Fruit fly (Drosophila melanogaster): ENCODE results near the gene Reph.

Reph gene

DNA sequence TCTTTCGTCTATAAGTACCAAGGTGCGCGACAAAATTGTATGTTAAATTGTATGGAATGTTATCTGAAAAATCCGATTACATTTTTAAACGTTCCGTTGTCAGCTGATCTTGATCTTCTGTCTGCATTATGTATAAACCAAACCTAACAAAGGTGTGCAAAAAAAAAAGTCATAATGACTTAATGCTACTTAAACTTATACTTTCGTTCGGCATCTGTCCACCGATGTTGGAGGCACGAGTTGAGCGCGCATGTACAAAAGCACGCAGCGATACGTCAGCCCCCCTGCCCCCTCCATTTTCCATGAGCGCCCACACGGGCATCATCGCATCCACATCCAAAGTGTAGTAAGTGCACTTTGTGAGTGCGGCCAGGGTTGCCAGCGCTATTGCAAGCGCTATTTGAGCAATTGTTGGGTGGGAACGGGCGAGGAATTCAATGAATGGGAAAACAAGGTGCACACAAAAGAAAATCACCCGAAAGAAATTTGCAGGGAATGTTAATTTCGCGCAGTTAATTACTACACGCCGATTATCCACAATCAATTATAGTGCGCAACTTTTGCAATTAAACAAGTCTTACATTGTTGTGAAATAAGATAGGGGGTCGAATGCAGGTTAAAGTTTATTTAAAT lies 1.4 kb downstream of the Reph start (continued):
- TF ChIP-seq jing (GFP tag; optimal IDR thresholded peaks at IDR 0.05) (peak; percentile 98), org-1 (GFP tag; optimal IDR thresholded peaks at IDR 0.05) (peak; percentile 98), fu2 (GFP tag; optimal IDR thresholded peaks at IDR 0.05) (peak; percentile 94), CG4360 (GFP tag; IDR thresholded peaks at IDR 0.05) (peak; percentile 87), Lim3 (GFP tag; IDR thresholded peaks at IDR 0.05) (peak; percentile 92), zfh2 (GFP tag; optimal IDR thresholded peaks at IDR 0.05) (peak; percentile 88), Dip3 (GFP tag; optimal IDR thresholded peaks at IDR 0.05) (peak; percentile 92), z (GFP tag; IDR thresholded peaks at IDR 0.05) (peak; percentile 70; the same call in 2 of the 3 replicates), CG15073 (GFP tag; optimal IDR thresholded peaks at IDR 0.05) (peak; percentile 81), B-H2 (GFP tag; optimal IDR thresholded peaks at IDR 0.05) (peak; percentile 96), CG4730 (GFP tag; IDR thresholded peaks at IDR 0.05) (peak; percentile 96), ro (GFP tag; IDR thresholded peaks at IDR 0.05) (peak; percentile 93), salm (tag; optimal IDR thresholded peaks at IDR 0.05) (peak; percentile 99), lmd (GFP tag; IDR thresholded peaks at IDR 0.05) (peak; percentile 98), Ets97D (GFP tag; optimal IDR thresholded peaks at IDR 0.05) (peak; percentile 92), psq (GFP tag; optimal IDR thresholded peaks at IDR 0.05) (peak; percentile 88), Meics (GFP tag; optimal IDR thresholded peaks at IDR 0.05) (peak; percentile 97), tio (GFP tag; optimal IDR thresholded peaks at IDR 0.05) (peak; percentile 92), D19A (tag; optimal IDR thresholded peaks at IDR 0.05) (peak; percentile 97), CG10654 (GFP tag; optimal IDR thresholded peaks at IDR 0.05) (peak; percentile 97), Lhr (GFP tag; optimal IDR thresholded peaks at IDR 0.05) (peak; percentile 95), BEAF-32 (GFP tag; optimal IDR thresholded peaks at IDR 0.05) (peak; percentile 31), nerfin-2 (GFP tag; IDR thresholded peaks at IDR 0.05; ENCODE audit: partially characterized antibody) (no peak), yki (optimal IDR thresholded peaks at IDR 0.05) (no peak), Blimp-1 (GFP tag; optimal IDR thresholded peaks at IDR 0.05) (peak; percentile 98), vfl (GFP tag; optimal IDR thresholded peaks at IDR 0.05) (peak; percentile 90), Side (GFP tag; optimal IDR thresholded peaks at IDR 0.05) (peak; percentile 98), HHEX (GFP tag; optimal IDR thresholded peaks at IDR 0.05) (peak; percentile 99), Hr39 (optimal IDR thresholded peaks at IDR 0.05) (no peak), Myb (GFP tag; optimal IDR thresholded peaks at IDR 0.05) (peak; percentile 90), eve (GFP tag; optimal IDR thresholded peaks at IDR 0.05) (peak in 1 of 2 experiments; percentile 99), Hand (GFP tag; optimal IDR thresholded peaks at IDR 0.05) (peak; percentile 94), Opbp (GFP tag; IDR thresholded peaks at IDR 0.05; ENCODE audit: partially characterized antibody) (no peak), CG2875 (GFP tag; optimal IDR thresholded peaks at IDR 0.05) (peak; percentile 98), prd (optimal IDR thresholded peaks at IDR 0.05) (no peak), prd (GFP tag; IDR thresholded peaks at IDR 0.05) (peak; percentile 98), hth (optimal IDR thresholded peaks at IDR 0.05) (no peak), CG2712 (tag; optimal IDR thresholded peaks at IDR 0.05) (peak; percentile 99), CG6689 (GFP tag; IDR thresholded peaks at IDR 0.05) (peak; percentile 98), CG14710 (tag; optimal IDR thresholded peaks at IDR 0.05) (peak; percentile 98), CG13123 (GFP tag; optimal IDR thresholded peaks at IDR 0.05) (peak; percentile 92), oc (tag; optimal IDR thresholded peaks at IDR 0.05) (peak; percentile 99), TFAM (GFP tag; optimal IDR thresholded peaks at IDR 0.05) (peak; percentile 92), CG4328 (GFP tag; optimal IDR thresholded peaks at IDR 0.05) (peak; percentile 97), CG31224 (GFP tag; IDR thresholded peaks at IDR 0.05) (peak; percentile 94), CG6254 (GFP tag; optimal IDR thresholded peaks at IDR 0.05) (peak; percentile 98), Oaz (GFP tag; IDR thresholded peaks at IDR 0.05) (peak; percentile 94), MESR4 (GFP tag; optimal IDR thresholded peaks at IDR 0.05) (peak; percentile 80), onecut (GFP tag; IDR thresholded peaks at IDR 0.05) (peak; percentile 97), CG17912 (GFP tag; optimal IDR thresholded peaks at IDR 0.05) (peak; percentile 95), CG16863 (GFP tag; optimal IDR thresholded peaks at IDR 0.05) (peak; percentile 98)
